Fruit fly (Drosophila melanogaster) whole organism, larva: ENCODE measurements around the gene mahe.

ENCODE experiments used
- noc ChIP-seq: fragments of 200-800 bp; sonication (Bioruptor generic); optimal IDR thresholded peaks from 3 replicates; lab custom pipeline; 2019; ENCODE audit warnings: missing biosample characterization, mild to moderate bottlenecking, missing genetic modification characterization, moderate library complexity

The mahe gene

DNA sequence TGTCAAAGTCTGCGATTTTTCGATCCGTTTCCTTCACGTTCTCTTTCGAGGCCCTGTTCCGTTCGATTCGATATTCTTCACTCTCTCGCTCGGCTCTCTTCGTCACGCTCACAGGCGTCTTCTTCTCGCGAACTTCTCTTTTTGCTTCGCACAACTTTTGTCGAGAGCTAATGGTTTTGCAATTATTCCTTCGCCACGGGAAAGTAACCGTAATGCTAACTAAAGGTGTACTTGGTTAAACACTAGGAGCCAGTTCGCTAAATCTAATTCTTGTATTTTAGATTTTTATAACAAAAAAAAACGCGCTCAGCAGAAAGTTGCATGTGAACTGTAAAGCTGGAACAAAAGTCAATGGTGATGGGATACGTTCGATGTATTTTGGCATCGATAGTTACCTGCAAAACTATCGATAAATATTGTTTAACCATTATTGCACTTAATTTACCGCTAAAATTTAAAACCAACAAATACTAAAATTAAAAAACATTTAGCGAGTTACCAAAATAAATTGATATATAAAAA lies at the start of gene mahe:
TSS of gene mahe (minus strand) at position 355 of the 522 bp plus-strand sequence.
- no peak for TF ChIP-seq noc

DNA sequence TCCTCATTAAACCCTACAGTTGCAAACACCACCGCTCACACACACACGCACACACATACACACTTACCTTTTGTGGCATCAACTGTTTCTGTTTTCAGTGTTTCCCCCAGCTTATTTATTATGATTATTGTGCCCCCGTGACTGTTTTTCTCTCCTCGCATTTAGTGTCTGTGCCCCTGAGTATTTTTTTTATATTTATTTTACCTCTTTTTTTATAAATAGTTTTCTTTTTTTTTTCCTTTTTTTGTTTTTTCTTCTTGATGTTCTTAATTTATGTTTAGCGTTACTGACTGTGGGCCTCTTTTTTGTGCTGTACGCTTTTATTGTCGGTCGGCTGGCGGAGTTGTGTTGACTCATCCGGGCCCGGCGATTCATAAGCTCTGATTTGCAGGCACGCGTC lies 49.6 kb upstream of the mahe start:
- TF ChIP-seq noc, result no peak

DNA sequence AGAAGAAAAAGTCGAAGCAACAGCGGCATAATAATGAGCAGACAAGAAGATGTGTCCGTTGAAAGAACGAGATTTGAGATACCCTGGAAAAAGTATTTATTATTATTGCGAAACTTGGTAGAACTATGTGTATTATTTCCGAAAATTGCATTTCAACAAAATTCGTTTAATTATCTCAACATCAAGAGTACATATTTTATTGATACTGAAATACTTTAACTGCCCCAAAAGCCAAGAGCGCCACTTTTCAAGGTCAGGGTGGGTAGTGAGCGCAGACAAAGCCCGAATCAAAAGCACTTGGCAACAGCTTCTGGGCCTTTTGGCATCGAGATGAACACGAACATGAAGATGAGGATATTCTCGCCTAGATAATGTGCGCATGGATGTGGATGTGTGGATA lies 48.0 kb upstream of the mahe start:
- TF ChIP-seq noc, result no peak

DNA sequence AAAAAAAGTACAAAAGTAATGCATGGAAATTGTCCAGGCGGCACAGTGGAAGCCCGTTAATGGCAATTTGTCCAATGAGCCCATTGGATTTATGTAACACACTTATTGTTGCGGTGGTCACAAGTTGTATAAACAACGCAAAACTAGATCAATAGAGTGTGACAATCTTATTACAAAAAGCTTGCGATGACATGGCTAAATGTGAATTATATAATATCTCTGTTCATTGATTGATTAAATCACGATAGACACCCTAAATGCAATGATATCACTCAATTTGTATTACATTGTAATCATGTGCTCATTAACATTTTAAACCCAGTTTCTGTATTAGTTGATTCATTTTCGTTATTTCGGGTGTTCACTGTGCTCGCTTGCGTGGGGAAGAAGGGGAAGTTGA lies 46.8 kb upstream of the mahe start:
- no peak for TF ChIP-seq noc

DNA sequence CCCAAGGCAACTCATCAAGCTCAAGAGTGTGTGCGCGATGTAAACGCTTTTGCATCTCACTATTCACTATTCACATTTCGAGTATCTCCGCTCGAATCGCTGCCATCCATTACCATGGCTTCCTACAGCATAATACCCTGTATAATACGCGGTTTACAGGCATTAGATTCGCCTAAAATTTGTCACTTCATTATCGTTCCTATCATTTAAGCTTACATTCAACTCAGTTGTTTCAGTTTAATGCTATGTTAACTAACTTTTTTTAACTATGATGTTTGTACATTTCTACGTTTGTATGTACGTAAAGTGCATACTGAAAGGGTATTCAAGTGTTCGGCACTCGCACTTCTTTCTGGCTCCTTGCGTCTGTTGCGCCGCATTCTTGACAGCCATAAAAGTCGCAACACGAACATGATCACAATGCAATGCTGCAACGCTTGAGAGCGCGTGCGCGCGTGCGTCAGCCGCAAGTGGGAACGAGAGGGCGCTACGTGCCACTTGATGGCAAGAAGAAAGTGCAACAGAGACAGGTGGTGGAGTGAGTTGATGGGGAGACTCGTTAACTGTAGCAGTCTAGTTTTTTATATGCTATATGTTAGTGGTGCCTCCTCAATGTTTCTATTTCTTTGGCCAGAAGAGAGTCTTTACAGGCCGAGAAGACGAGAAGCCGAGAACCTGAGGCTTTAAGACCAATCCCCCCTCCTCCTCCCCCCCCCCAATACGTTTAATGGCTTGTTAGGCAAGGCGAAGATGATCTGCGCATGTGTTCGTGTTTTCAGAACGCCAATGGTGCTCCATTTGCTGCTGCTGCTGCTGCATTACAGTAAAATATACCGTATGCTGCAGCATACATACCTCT lies 46.0 kb upstream of the mahe start:
- TF ChIP-seq noc, result no peak

DNA sequence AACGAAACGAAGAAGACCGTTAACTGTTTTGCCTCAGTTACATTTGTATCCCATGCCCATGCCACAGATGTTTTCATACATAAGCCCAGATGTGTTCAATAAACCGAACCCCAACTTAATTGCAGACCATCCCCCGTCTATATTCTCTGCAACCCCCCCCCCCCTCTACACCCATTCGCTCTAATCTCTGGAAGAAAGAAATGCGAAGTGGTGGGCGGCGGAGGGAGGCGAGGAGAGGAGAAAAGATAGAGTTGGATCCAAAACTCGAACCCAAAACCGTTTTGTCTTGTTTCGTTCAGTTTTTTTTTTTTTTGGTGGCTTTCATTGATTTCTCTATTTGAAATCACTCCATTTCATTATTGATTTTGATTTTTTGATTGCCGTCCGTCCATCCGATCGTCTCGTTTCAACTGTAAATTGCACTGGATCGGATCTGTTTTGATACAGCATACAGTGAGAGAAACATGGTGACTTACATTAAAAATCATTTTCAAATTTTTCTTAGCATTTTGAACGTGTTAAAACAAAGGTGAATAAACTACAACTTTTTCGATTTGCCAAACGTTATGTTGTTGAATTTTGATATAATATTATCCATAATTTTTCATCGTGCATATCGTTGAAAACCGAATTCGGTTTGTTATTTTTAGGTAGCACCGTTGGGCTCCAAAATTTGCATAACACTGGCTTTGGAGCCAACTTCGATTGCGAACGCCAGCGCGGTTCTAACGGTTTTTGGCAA lies 44.5 kb upstream of the mahe start:
- TF ChIP-seq noc, result no peak

DNA sequence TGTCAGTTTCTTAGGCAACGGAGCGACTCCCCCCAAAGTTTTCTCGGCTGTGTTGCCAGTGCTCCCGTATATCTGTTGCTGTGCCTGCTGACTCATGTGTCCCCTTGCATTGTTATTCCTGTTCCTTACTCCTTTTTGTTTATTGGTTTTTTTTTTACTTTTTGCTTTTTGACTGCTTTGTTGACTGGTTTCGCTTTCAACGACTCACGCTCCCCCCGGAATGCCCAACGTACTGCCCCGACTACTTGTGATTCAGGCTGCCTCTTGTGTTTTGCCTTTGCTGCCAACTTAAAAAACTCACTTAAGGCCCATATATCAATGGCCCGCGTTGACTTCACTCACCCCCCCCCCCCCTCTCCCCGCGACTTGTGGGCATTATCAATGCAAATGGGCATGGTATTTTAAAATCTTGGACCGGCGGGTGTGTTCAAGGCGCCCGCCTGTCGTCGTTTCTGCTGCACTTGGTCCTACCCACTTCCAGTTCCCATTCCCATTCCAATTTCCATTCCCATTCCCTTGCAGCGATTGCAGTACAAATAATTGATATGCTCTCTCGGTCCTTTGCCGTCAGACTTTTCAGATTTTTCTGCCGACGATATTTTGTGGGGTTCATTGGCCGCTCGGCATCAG lies 42.3 kb upstream of the mahe start:
- no peak for TF ChIP-seq noc

DNA sequence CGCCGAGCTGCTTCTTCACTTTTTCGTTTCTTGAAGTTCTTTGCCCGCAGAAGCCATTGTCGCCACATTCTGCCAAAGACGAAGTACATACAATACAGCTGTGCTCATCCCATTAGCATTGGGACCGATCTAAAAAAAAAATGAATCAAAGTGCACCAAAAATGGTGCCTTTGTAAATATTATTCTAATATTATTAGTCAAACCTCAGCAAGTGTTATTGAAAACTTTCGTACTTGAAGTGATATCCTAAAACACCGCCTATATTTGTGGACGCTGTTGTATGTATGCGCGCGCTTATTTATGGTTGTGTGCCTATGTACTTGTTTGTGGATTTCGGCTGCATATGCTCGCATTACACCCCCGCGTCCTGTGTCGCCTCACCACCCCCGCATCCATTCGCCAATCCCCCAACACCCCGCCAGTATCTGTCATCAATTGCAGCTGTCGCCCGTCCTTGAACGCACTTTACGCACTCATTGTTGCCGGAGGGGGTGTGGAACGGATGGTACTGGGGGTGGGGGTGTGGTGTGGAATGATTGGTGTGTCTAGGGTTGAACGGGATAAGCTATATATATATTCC lies 41.3 kb upstream of the mahe start:
- TF ChIP-seq noc, result peak; percentile 49

DNA sequence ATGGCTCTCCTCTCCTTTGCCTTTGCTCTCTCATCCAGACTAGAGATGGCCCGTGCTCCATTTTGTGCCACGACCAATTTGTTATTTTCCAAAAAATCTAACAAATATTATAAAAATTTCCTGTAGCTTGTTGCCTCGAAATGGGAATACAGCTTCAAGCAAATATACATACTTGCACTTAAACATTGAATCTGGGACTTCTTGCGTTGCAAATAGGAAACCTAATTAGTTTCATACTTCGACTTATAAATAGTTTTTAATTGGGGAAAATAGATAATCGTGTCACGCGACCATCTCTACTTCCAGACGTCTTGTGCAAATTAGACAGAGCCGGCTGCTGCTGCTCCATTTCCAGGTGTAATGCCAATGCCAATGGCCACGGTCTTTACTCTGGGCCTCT lies 39.2 kb upstream of the mahe start:
- peak; percentile 48 for TF ChIP-seq noc

DNA sequence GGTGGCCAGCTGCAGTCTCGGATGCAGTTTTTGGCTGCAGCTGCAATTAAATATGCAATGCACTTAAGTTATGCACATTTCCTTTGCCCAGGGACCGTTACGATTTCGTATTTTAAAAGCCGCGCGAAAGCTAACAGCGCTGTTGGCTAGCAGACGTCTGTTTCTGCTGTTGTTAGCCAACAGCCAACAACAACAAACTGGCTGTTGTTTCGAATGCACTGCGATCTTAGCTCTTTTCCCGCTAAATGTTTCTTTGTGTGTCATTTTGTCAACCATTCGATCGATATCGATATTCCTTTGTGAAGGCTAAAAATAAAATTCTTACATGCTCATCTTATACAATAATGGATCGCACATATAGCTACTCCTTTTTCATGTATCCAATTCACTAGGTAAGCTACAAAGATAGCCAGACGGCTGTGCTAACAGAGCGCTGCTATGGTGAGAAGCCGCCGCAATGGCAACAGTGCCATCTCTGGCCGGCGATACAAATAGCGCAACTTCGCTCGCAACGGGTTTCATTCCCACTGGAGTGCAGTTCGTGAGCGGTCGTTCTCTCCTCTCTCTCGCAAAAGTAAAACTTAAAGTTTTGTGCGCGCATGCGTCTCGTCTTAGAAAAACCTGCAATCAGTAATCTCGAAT lies 38.1 kb upstream of the mahe start:
- no peak for TF ChIP-seq noc

DNA sequence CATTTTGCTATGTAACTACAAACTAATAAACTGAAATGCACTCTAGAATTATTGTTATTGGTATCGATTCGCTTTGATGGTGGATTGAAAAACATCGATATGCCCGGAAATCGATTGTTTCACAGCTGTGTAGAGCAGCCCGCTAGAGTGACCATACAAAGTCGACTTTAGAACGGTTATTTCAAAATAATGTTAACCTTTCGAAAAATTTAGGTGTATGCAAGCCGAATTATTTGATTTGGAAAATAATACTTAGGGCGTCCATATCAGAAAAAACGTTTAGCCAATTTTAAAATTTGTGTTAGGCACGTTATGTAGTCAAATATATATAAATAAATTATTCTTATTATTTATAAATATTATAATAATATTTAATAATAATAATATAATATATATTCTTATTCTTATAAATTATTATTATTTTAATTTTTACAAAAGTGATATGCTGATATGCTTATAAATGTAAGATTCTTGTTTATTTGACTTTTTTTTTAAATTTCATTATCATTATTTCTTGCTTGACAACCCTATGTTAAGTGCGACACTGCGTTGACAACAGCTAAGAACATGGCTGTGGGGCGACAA lies 37.1 kb upstream of the mahe start, which contains the start of gene sws:
TSS of gene sws (minus strand) at position 22 of the 585 bp plus-strand sequence.
- TF ChIP-seq noc, result peak; percentile 20

DNA sequence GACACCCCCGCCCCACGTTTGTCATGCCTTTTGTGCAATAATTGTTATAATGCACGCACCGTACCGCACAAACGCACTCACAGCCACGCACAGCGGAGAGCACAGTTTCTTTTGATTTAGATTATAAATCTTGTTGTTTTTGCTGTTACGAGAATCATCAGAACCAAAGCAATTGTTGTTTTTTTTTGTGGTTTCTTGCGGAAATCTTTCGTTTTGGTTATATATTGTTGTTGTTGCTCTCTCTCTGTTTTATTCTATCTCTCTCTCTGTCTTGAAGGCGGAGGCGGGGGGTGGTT lies 36.6 kb upstream of the mahe start:
- TF ChIP-seq noc, result no peak

DNA sequence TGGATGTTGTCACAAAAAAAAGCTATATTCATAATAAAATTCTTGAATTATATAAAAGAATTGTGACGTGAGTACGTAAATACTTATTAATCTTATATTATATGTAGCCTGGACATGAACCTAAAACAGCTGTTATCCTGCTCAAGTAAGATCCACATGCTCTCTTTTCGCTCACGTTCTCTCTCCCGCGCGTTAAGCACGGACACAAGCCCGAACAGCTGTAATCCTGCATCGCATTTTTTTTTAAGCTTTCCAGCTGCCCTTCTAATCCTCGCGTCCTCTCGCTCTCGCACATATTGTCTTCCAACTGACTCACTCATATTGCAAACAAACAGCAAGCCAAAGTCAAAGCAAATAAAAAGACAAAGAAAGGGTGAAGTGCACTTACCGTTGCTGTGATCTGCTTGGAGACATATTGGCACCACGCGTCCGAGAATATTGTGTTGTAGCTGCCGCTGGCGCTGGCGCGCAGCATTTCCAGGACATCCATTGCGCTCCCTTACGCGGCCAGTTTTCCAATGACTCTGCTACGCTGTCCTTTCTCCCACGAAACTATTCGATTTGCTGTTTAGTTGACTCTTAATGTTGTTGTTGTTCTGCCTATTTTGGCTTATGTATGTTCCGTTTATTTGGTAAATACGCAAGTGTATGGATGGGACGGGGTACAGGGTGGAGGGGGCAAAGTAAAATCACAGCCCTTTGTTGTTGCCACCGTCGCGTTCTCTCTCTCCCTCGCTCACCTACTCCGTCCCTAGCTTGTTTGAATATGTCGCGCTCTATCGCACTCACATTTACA lies 36.1 kb upstream of the mahe start:
- no peak for TF ChIP-seq noc

DNA sequence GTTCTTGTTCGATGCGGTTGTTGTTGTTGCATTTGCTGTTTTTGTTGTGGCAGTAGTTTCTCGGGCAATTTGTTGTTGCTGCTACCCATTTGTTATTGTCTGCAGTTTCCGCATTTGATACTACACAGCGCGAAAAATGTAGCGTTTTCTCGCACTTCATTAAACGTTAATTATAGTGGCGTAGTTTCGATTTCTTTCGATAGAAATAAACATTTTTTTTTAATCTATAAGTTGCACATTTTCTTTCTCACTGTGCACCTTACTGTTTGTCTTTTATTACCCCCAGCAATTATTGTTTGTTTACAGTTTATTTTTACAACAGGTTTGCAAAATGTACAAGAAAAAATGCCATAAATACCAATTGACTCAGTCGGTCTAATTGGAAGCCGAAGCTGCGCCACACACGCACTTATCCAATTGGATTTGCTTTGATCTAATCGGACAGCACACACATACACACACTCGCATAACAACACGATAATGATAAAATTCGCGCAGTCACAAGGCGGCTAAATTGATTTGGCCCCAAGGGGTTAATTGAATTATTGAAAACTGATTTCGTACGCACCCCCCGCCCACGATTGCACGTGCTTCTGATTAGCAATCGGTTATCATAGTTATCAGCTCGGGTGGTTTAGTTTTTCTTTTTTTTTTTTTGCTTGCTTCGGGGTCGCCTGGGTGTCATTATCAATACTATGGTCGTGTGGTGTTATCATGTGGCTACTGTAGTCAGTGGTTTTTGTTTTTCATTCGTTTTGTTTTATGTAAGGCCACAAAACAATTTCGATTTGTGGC lies 34.8 kb upstream of the mahe start:
- no peak for TF ChIP-seq noc
